Fruit fly (Drosophila melanogaster): Measurements from ENCODE around the gene MED14.

Gene MED14

DNA sequence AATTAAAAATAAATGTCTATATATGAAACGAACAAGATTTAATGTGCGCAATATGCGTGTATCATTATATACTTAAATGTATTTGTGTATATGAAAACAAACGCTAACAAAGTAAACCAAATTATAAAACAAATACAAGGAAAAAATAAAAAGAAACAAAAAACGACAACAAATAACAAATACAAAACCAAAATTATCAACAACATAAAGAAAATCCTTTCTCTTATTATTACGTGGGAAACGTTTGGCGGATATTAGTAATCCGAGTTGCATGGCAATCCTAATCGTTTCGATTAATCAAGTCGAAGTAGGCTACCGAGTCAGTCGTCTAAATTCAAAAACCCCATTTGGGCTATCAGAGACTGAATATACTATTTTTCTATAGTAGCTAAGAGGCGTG, 12.0 kb upstream of the MED14 start, which contains the start of gene Ppm1:
TSS of gene Ppm1 (plus strand) at position 301 of the 400 bp plus-strand sequence.
- TF ChIP-seq Pif1B (GFP tag; optimal IDR thresholded peaks at IDR 0.05) (no peak), CG14655 (GFP tag; optimal IDR thresholded peaks at IDR 0.05) (no peak), CG12605 (GFP tag; IDR thresholded peaks at IDR 0.05) (no peak), Pif1A (GFP tag; optimal IDR thresholded peaks at IDR 0.05) (no peak), CG4496 (GFP tag; IDR thresholded peaks at IDR 0.05) (no peak), CG32121 (GFP tag; IDR thresholded peaks at IDR 0.05) (no peak), CG13204 (GFP tag; optimal IDR thresholded peaks at IDR 0.05) (no peak), CG8159 (tag; optimal IDR thresholded peaks at IDR 0.05) (no peak), EcR (GFP tag; optimal IDR thresholded peaks at IDR 0.05) (no peak), CG15710 (tag; optimal IDR thresholded peaks at IDR 0.05) (no peak), CG10348 (GFP tag; IDR thresholded peaks at IDR 0.05) (no peak), rn (GFP tag; IDR thresholded peaks at IDR 0.05) (no peak), gl (tag; optimal IDR thresholded peaks at IDR 0.05) (no peak), CG9948 (tag; optimal IDR thresholded peaks at IDR 0.05) (no peak), CG17806 (tag; optimal IDR thresholded peaks at IDR 0.05) (no peak), D1 (tag; optimal IDR thresholded peaks at IDR 0.05) (no peak), CG34367 (tag; optimal IDR thresholded peaks at IDR 0.05) (no peak)

DNA sequence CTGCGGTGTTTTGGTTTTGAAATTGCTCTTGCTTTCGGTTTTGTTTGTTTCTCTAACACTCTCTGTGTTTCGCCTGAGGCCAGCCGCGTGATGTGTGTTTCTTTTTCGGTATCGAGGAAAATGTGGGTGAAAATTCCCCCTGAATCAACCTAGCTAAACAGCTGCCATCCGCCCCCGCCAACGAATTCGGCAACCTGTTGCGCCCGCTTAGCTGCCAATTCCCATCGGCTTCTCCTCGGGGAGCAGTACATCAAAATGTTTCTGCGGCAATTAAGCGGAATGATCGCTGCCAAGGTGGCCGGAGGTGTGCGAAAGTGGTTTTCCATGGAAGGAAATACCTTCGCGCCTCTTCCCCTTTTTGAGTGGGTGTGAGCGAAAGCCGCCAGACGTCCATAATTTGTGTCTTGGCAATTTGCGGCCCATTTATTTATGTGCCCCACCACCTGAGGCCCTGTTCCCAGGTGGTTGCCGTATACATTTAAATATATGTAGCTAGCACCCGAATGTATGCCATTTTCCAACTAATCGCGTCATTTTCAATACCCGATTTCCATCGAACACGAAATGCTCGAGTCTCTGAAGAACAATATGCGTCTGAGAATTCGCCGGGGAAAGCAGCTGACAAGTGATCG, 6.3 kb upstream of the MED14 start:
- TF ChIP-seq gl (tag; optimal IDR thresholded peaks at IDR 0.05) (no peak), EcR (GFP tag; optimal IDR thresholded peaks at IDR 0.05) (no peak), fd96Ca (GFP tag; IDR thresholded peaks at IDR 0.05) (no peak), CG8159 (tag; optimal IDR thresholded peaks at IDR 0.05) (no peak), CG34367 (tag; optimal IDR thresholded peaks at IDR 0.05) (no peak), D1 (tag; optimal IDR thresholded peaks at IDR 0.05) (no peak)

- TF ChIP-seq fd96Ca (GFP tag; IDR thresholded peaks at IDR 0.05), result no peak
- TF ChIP-seq Snoo (tag; optimal IDR thresholded peaks at IDR 0.05), result no peak
- peak; percentile 23 for TF ChIP-seq EcR (GFP tag; optimal IDR thresholded peaks at IDR 0.05)
Measured at dm6 chr3L:587827-588226, 5.2 kb upstream of the MED14 start.

- TF ChIP-seq CG32121 (GFP tag; IDR thresholded peaks at IDR 0.05) (no peak), D1 (tag; optimal IDR thresholded peaks at IDR 0.05) (no peak), CG34367 (tag; optimal IDR thresholded peaks at IDR 0.05) (no peak), CG13204 (GFP tag; optimal IDR thresholded peaks at IDR 0.05) (no peak), Pif1A (GFP tag; optimal IDR thresholded peaks at IDR 0.05) (no peak), CG9948 (tag; optimal IDR thresholded peaks at IDR 0.05) (no peak), CG10348 (GFP tag; IDR thresholded peaks at IDR 0.05) (no peak), CG17806 (tag; optimal IDR thresholded peaks at IDR 0.05) (no peak), fd96Ca (GFP tag; IDR thresholded peaks at IDR 0.05) (no peak), CG4496 (GFP tag; IDR thresholded peaks at IDR 0.05) (no peak), CG8301 (tag; optimal IDR thresholded peaks at IDR 0.05) (no peak), Snoo (tag; optimal IDR thresholded peaks at IDR 0.05) (no peak), rn (GFP tag; IDR thresholded peaks at IDR 0.05) (no peak), EcR (GFP tag; optimal IDR thresholded peaks at IDR 0.05) (no peak), Pif1B (GFP tag; optimal IDR thresholded peaks at IDR 0.05) (no peak), gl (tag; optimal IDR thresholded peaks at IDR 0.05) (no peak), CG8159 (tag; optimal IDR thresholded peaks at IDR 0.05) (no peak), CG15710 (tag; optimal IDR thresholded peaks at IDR 0.05) (no peak), CG12605 (GFP tag; IDR thresholded peaks at IDR 0.05) (no peak), CG14655 (GFP tag; optimal IDR thresholded peaks at IDR 0.05) (no peak)
Measured at dm6 chr3L:589174-589289, 4.0 kb upstream of the MED14 start, which contains the start of gene Kah. Gene Kah, minus strand, starts transcription at chr3L:589274.

- TF ChIP-seq D1 (tag; optimal IDR thresholded peaks at IDR 0.05) (no peak), CG10348 (GFP tag; IDR thresholded peaks at IDR 0.05) (peak; percentile 59), CG14655 (GFP tag; optimal IDR thresholded peaks at IDR 0.05) (peak; percentile 86), Ets98B (GFP tag; IDR thresholded peaks at IDR 0.05) (peak; percentile 95), CG34367 (tag; optimal IDR thresholded peaks at IDR 0.05) (peak; percentile 84), CG8301 (tag; optimal IDR thresholded peaks at IDR 0.05) (peak; percentile 86), EcR (GFP tag; optimal IDR thresholded peaks at IDR 0.05) (no peak), gl (tag; optimal IDR thresholded peaks at IDR 0.05) (peak; percentile 75), CG8159 (tag; optimal IDR thresholded peaks at IDR 0.05) (peak; percentile 85), Snoo (tag; optimal IDR thresholded peaks at IDR 0.05) (no peak), CG12605 (GFP tag; IDR thresholded peaks at IDR 0.05) (peak; percentile 89), rn (GFP tag; IDR thresholded peaks at IDR 0.05) (peak; percentile 88), CG15710 (tag; optimal IDR thresholded peaks at IDR 0.05) (peak; percentile 87), fd96Ca (GFP tag; IDR thresholded peaks at IDR 0.05) (peak; percentile 94), CG4496 (GFP tag; IDR thresholded peaks at IDR 0.05) (peak; percentile 94), CG17806 (tag; optimal IDR thresholded peaks at IDR 0.05) (peak; percentile 87), CG9948 (tag; optimal IDR thresholded peaks at IDR 0.05) (peak; percentile 82), Pif1A (GFP tag; optimal IDR thresholded peaks at IDR 0.05) (peak; percentile 88), CG13204 (GFP tag; optimal IDR thresholded peaks at IDR 0.05) (peak; percentile 92), Pif1B (GFP tag; optimal IDR thresholded peaks at IDR 0.05) (peak; percentile 89), CG32121 (GFP tag; IDR thresholded peaks at IDR 0.05) (peak; percentile 92)
Measured at dm6 chr3L:589290-590281, 3.5 kb upstream of the MED14 start.

dm6 chr3L:591370-591769, 1.7 kb upstream of the MED14 start:
- TF ChIP-seq CG8301 (tag; optimal IDR thresholded peaks at IDR 0.05) (no peak), fd96Ca (GFP tag; IDR thresholded peaks at IDR 0.05) (peak; percentile 51; the same call in 1 of the 3 replicates), CG9948 (tag; optimal IDR thresholded peaks at IDR 0.05) (peak; percentile 42), CG17806 (tag; optimal IDR thresholded peaks at IDR 0.05) (peak; percentile 46), CG34367 (tag; optimal IDR thresholded peaks at IDR 0.05) (no peak), gl (tag; optimal IDR thresholded peaks at IDR 0.05) (peak; percentile 31), Pif1B (GFP tag; optimal IDR thresholded peaks at IDR 0.05) (no peak), Ets98B (GFP tag; IDR thresholded peaks at IDR 0.05) (no peak), CG10348 (GFP tag; IDR thresholded peaks at IDR 0.05) (no peak), CG8159 (tag; optimal IDR thresholded peaks at IDR 0.05) (no peak), CG32121 (GFP tag; IDR thresholded peaks at IDR 0.05) (no peak), CG4496 (GFP tag; IDR thresholded peaks at IDR 0.05) (peak; percentile 39; the same call in 1 of the 3 replicates), CG15710 (tag; optimal IDR thresholded peaks at IDR 0.05) (peak; percentile 39), CG12605 (GFP tag; IDR thresholded peaks at IDR 0.05) (no peak)

Data from whole organism, pupa.